Fruit fly (Drosophila melanogaster) whole organism, pupa: ENCODE measurements around the gene CG12024.

Source experiments
- CG12605 ChIP-seq: fragments of 200-800 bp; sonication (Bioruptor generic); IDR thresholded peaks from 2 replicates; pipeline ENCODE4 v1.3.6; 2022; ENCODE audit warnings: missing biosample characterization, missing genetic modification characterization
- CG14655 ChIP-seq: fragments of 200-800 bp; sonication (Bioruptor generic); optimal IDR thresholded peaks from 3 replicates; lab custom pipeline; 2017; ENCODE audit warnings: mild to moderate bottlenecking, missing biosample characterization, missing genetic modification reagents, missing genetic modification characterization
- CG15710 ChIP-seq: fragments of 200-800 bp; sonication (Bioruptor generic); optimal IDR thresholded peaks from 2 replicates; lab custom pipeline; 2018; ENCODE audit warnings: missing biosample characterization, mild to moderate bottlenecking, missing genetic modification characterization, moderate library complexity
- CG17806 ChIP-seq: fragments of 200-800 bp; sonication (Bioruptor generic); optimal IDR thresholded peaks from 2 replicates; lab custom pipeline; 2018; ENCODE audit warnings: missing biosample characterization, mild to moderate bottlenecking, missing genetic modification characterization, moderate library complexity
- CG34367 ChIP-seq: fragments of 200-800 bp; sonication (Bioruptor generic); optimal IDR thresholded peaks from 2 replicates; lab custom pipeline; 2018; ENCODE audit warnings: missing biosample characterization, mild to moderate bottlenecking, missing genetic modification characterization
- CG8159 ChIP-seq: fragments of 200-800 bp; sonication (Bioruptor generic); optimal IDR thresholded peaks from 3 replicates; lab custom pipeline; 2018; ENCODE audit warnings: missing biosample characterization, mild to moderate bottlenecking, missing genetic modification characterization, moderate library complexity
- CG8301 ChIP-seq: fragments of 200-800 bp; sonication (Bioruptor generic); optimal IDR thresholded peaks from 2 replicates; lab custom pipeline; 2018; ENCODE audit warnings: missing biosample characterization, mild to moderate bottlenecking, missing genetic modification characterization
- CG9948 ChIP-seq: fragments of 200-800 bp; sonication (Bioruptor generic); optimal IDR thresholded peaks from 2 replicates; lab custom pipeline; 2018; ENCODE audit warnings: missing biosample characterization, mild to moderate bottlenecking, missing genetic modification characterization, moderate library complexity
- EcR ChIP-seq: fragments of 200-800 bp; sonication (Bioruptor generic); optimal IDR thresholded peaks from 3 replicates; lab custom pipeline; 2019; ENCODE audit warnings: missing biosample characterization, missing genetic modification characterization, mild to moderate bottlenecking, moderate library complexity, missing genetic modification reagents
- Ets98B ChIP-seq: fragments of 200-800 bp; sonication (Bioruptor generic); IDR thresholded peaks from 2 replicates; pipeline ENCODE4 v1.3.6; 2022; ENCODE audit warnings: missing biosample characterization, missing genetic modification characterization
- Pif1A ChIP-seq: fragments of 200-800 bp; sonication (Bioruptor generic); optimal IDR thresholded peaks from 3 replicates; lab custom pipeline; 2016; ENCODE audit warnings: missing biosample characterization, missing genetic modification characterization
- Pif1B ChIP-seq: fragments of 200-800 bp; sonication (Bioruptor generic); optimal IDR thresholded peaks from 3 replicates; lab custom pipeline; 2016; ENCODE audit warnings: missing biosample characterization, missing genetic modification characterization
- gl ChIP-seq: fragments of 200-800 bp; sonication (Bioruptor generic); optimal IDR thresholded peaks from 2 replicates; lab custom pipeline; 2018; ENCODE audit warnings: missing biosample characterization, mild to moderate bottlenecking, missing genetic modification characterization
- rn ChIP-seq: fragments of 200-800 bp; sonication (Bioruptor generic); IDR thresholded peaks from 2 replicates; pipeline ENCODE4 v1.3.6; 2022; ENCODE audit warnings: missing biosample characterization, missing genetic modification characterization

DNA sequence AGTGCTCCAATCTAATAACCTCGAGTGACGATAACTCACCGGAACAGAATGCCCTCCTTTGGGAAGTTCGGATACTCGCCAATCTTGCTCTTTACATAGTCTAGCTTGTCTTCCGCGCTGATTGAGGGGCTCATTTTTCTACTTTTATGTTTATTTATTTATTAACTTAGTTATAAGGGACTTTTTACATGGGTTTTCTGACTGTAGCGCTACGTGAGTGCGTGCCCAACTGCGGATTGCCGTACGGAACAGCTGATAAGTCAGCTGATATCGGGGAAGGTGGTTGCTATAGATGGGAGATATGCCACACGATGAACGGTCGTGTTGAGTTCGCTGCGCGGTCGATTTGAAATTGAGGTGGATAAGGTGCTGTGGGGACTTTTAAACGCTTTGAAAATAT lies 27.7 kb downstream of the CG12024 start, which contains the start of gene Aprt:
- no peak for TF ChIP-seq Pif1A (GFP tag; lab: Kevin White, UChicago)
- TF ChIP-seq EcR: peak; percentile 2
- TF ChIP-seq gl: no peak
- TF ChIP-seq CG8301 (tag; lab: Kevin White, UChicago): no peak
- no peak for TF ChIP-seq CG9948 (tag; lab: Kevin White, UChicago)
- TF ChIP-seq CG8159: no peak
- TF ChIP-seq rn (GFP tag; lab: Robert Waterston, UW): no peak
- TF ChIP-seq CG17806 (tag; lab: Kevin White, UChicago): no peak
- TF ChIP-seq CG34367: no peak
- no peak for TF ChIP-seq CG12605 (GFP tag; lab: Robert Waterston, UW)
- no peak for TF ChIP-seq CG14655 (GFP tag; lab: Kevin White, UChicago)
- no peak for TF ChIP-seq Ets98B (GFP tag; lab: Robert Waterston, UW)
- no peak for TF ChIP-seq CG15710 (tag; lab: Kevin White, UChicago)
- peak; percentile 8 for TF ChIP-seq Pif1B (GFP tag; lab: Kevin White, UChicago)
